Fruit fly (Drosophila melanogaster): ENCODE data around the gene CG32683.
A peak's percentile ranks its signal among the peaks of the same experiment; 100 is the strongest.

DNA sequence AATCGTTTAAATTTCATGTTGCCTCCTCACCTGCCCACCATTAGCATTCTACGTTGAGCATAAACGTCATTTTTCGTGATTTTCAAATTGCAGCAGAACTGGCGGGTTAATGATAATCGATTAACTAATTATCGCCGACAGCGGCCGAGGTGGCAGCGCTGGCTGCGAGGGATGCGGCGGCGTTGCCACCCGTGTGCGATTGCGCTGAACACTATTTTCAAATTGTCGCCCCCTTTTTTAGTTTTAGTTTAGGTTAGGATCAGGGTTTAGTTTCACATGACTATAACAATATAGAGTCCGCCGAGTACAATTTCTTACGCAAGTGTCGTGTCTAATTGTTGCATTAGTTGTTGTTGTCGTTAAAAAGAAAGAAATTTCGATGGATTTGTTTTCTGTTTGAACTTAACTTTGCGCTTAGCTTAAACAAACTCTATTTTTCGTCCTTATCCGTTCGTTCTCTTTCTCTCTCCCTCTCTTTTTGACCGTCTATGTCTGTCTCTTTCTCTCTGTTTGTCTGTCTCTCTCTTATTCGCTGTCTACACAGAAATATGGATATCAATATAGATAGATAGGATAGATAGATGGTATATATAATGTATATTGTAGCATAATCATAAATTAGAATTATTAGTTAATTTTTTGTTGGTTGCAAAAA is 8.5 kb upstream of the CG32683 start:
- TF ChIP-seq CG8478 (optimal IDR thresholded peaks at IDR 0.05) = no peak
- TF ChIP-seq Lhr (GFP tag; optimal IDR thresholded peaks at IDR 0.05) = peak; percentile 28
- no peak for TF ChIP-seq CG11093 (GFP tag; IDR thresholded peaks at IDR 0.05)
- 0 out of 2 replicates have a peak, but pooled peaks have one; percentile 27 for TF ChIP-seq inv (GFP tag; IDR thresholded peaks at IDR 0.05; ENCODE audit: partially characterized antibody)
- no peak for TF ChIP-seq CG43689 (GFP tag; IDR thresholded peaks at IDR 0.05)
- TF ChIP-seq CG5953 (GFP tag; IDR thresholded peaks at IDR 0.05) = no peak
- no peak for TF ChIP-seq wdn (GFP tag; IDR thresholded peaks at IDR 0.05)
- no peak for TF ChIP-seq Sox102F (GFP tag; optimal IDR thresholded peaks at IDR 0.05)
- no peak for TF ChIP-seq D19B (GFP tag; optimal IDR thresholded peaks at IDR 0.05)

Measured in whole organism, embryonic.